Worm (Caenorhabditis elegans) whole organism, L1 larva: Measurements from ENCODE around the gene ints-9.

ENCODE experiments used
- blmp-1 ChIP-seq: fragments of 150-350 bp; optimal IDR thresholded peaks from 2 replicates; lab custom pipeline; 2014; ENCODE audit warnings: missing biosample characterization, missing genetic modification characterization
- ces-1 ChIP-seq: fragments of 150-350 bp; optimal IDR thresholded peaks from 2 replicates; lab custom pipeline; 2014; ENCODE audit warnings: missing biosample characterization, missing genetic modification reagents, missing genetic modification characterization
- unc-86 ChIP-seq: sonication (generic microtip); optimal IDR thresholded peaks from 2 replicates; lab custom pipeline; 2016; ENCODE audit warnings: missing genetic modification characterization, missing compliant biosample characterization
- vab-15 ChIP-seq: sonication (generic microtip); optimal IDR thresholded peaks from 2 replicates; lab custom pipeline; 2017; ENCODE audit warnings: missing genotype, mild to moderate bottlenecking, missing genetic modification characterization, missing compliant biosample characterization

DNA sequence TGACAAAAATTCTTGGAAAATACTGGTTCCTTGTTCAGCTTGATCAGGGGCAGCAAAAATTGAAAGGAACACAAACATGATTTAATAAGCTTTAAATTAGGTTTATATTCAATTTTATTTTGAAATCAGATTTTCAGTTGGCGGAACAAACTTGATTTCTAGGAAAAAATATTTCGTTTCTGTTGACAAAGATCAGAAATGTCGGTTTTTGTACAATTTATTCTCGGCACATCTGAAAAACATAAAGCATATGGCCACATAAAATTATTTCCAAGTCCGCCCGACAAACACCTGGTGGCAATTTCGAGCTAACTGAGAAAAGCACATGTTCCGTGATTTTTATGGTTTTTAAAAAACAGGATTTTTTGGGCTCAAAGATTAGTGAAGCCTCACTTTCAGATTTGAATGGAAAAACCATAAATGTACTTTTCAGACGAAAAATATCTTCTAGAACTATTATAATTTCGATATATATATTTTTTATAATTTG, 21.7 kb upstream of the ints-9 start, which contains the start of gene ttr-10:
- TF ChIP-seq blmp-1, result no peak
- no peak for TF ChIP-seq ces-1
- no peak for TF ChIP-seq unc-86 (tag; lab: Kevin White, UChicago)
- TF ChIP-seq vab-15 (tag; lab: Kevin White, UChicago), result no peak
